Worm (Caenorhabditis elegans) whole organism, L2 larva: ENCODE data around the gene lron-7.

Experiments used
- F13H6.1 ChIP-seq: sonication (generic microtip); optimal IDR thresholded peaks from 2 replicates; lab custom pipeline; 2016; ENCODE audit warnings: missing genetic modification characterization, missing compliant biosample characterization
- mab-5 ChIP-seq: fragments of 150-350 bp; optimal IDR thresholded peaks from 2 replicates; lab custom pipeline; 2014; ENCODE audit warnings: missing biosample characterization, missing genetic modification characterization
- mdl-1 ChIP-seq, 2 experiments: fragments of 150-350 bp in 1 of 2; sonication (generic microtip) in 1 of 2; optimal IDR thresholded peaks; 2 replicates each; lab custom pipeline; 2017; ENCODE audit warnings: missing biosample characterization in 2 of 2, missing genetic modification characterization in 2 of 2

ce11 chrX:7268965-7269364 is 23.0 kb upstream of the lron-7 start:
- TF ChIP-seq mdl-1 (tag; optimal IDR thresholded peaks at IDR 0.05; lab: Kevin White, UChicago) (no peak), mab-5 (tag; lab: Kevin White, UChicago) (no peak), F13H6.1 (tag; lab: Kevin White, UChicago) (no peak)
